Fruit fly (Drosophila melanogaster) whole organism, embryonic: Measurements from ENCODE around the gene Sptr.

Source experiments
- Bteb2 ChIP-seq: fragments of 200-800 bp; sonication (Bioruptor generic); optimal IDR thresholded peaks from 2 replicates; lab custom pipeline; 2016; ENCODE audit warnings: missing biosample characterization, missing genetic modification characterization
- CG10366 ChIP-seq: fragments of 200-800 bp; sonication (Bioruptor generic); IDR thresholded peaks from 2 replicates; pipeline ENCODE4 v1.3.6; 2022; ENCODE audit warnings: missing biosample characterization, missing genetic modification characterization
- CG12219 ChIP-seq: fragments of 200-800 bp; sonication (Bioruptor generic); optimal IDR thresholded peaks from 3 replicates; lab custom pipeline; 2018; ENCODE audit warnings: missing biosample characterization, mild to moderate bottlenecking, missing genetic modification characterization
- CG12659 ChIP-seq: fragments of 200-800 bp; sonication (Bioruptor generic); optimal IDR thresholded peaks from 3 replicates; lab custom pipeline; 2017; ENCODE audit warnings: mild to moderate bottlenecking, missing biosample characterization, missing genetic modification reagents, missing genetic modification characterization
- CG14014 ChIP-seq: fragments of 200-800 bp; sonication (Bioruptor generic); IDR thresholded peaks from 2 replicates; pipeline ENCODE4 v1.3.6; 2022; ENCODE audit warnings: missing biosample characterization, missing genetic modification characterization
- CG14710 ChIP-seq: fragments of 200-800 bp; sonication (Bioruptor generic); optimal IDR thresholded peaks from 3 replicates; lab custom pipeline; 2019; ENCODE audit warnings: missing biosample characterization, mild to moderate bottlenecking, missing genetic modification characterization, moderate library complexity
- CG17829 ChIP-seq: fragments of 200-800 bp; optimal IDR thresholded peaks from 2 replicates; lab custom pipeline; 2019; ENCODE audit warnings: missing biosample characterization, mild to moderate bottlenecking, missing genetic modification characterization, moderate library complexity
- CG18476 ChIP-seq: fragments of 200-800 bp; sonication (Bioruptor generic); optimal IDR thresholded peaks from 2 replicates; lab custom pipeline; 2016; ENCODE audit warnings: missing biosample characterization, mild to moderate bottlenecking, missing genetic modification characterization
- CG5180 ChIP-seq: fragments of 200-800 bp; sonication (Bioruptor generic); optimal IDR thresholded peaks from 3 replicates; lab custom pipeline; 2017; ENCODE audit warnings: missing biosample characterization, missing genetic modification characterization, mild to moderate bottlenecking, moderate library complexity, missing genetic modification reagents
- CG6765 ChIP-seq: fragments of 200-800 bp; sonication (Bioruptor generic); optimal IDR thresholded peaks from 3 replicates; lab custom pipeline; 2017; ENCODE audit warnings: missing biosample characterization, mild to moderate bottlenecking, missing genetic modification characterization
- CG6813 ChIP-seq: fragments of 200-800 bp; sonication (Bioruptor generic); optimal IDR thresholded peaks from 2 replicates; lab custom pipeline; 2017; ENCODE audit warnings: missing biosample characterization, missing genetic modification characterization, mild to moderate bottlenecking, moderate library complexity, missing genetic modification reagents
- CG8924 ChIP-seq: fragments of 200-800 bp; optimal IDR thresholded peaks from 3 replicates; lab custom pipeline; 2019; ENCODE audit warnings: missing biosample characterization, mild to moderate bottlenecking, missing genetic modification characterization, moderate library complexity
- CG9797 ChIP-seq: fragments of 200-800 bp; sonication (Bioruptor generic); optimal IDR thresholded peaks from 3 replicates; lab custom pipeline; 2018; ENCODE audit warnings: missing biosample characterization, mild to moderate bottlenecking, missing genetic modification characterization
- CG9817 ChIP-seq: fragments of 200-800 bp; sonication (Bioruptor generic); optimal IDR thresholded peaks from 2 replicates; lab custom pipeline; 2018; ENCODE audit warnings: missing biosample characterization, mild to moderate bottlenecking, missing genetic modification characterization, moderate library complexity
- Dref ChIP-seq: fragments of 200-800 bp; sonication (Bioruptor generic); IDR thresholded peaks from 2 replicates; pipeline ENCODE4 v1.3.6; 2022; ENCODE audit warnings: missing biosample characterization, missing genetic modification characterization
- E2f1 ChIP-seq: fragments of 200-800 bp; sonication (Bioruptor generic); IDR thresholded peaks from 2 replicates; pipeline ENCODE4 v1.3.6; 2022; ENCODE audit warnings: missing biosample characterization, missing genetic modification characterization
- Elba2 ChIP-seq: fragments of 200-800 bp; sonication (Bioruptor generic); optimal IDR thresholded peaks from 3 replicates; lab custom pipeline; 2016; ENCODE audit warnings: missing biosample characterization, missing genetic modification characterization
- Gsc ChIP-seq: fragments of 200-800 bp; sonication (Bioruptor generic); IDR thresholded peaks from 2 replicates; pipeline ENCODE4 v1.3.6; 2022; ENCODE audit warnings: missing biosample characterization, missing genetic modification characterization
- HLH4C ChIP-seq: fragments of 200-800 bp; sonication (Bioruptor generic); IDR thresholded peaks from 3 replicates; pipeline ENCODE4 v1.3.6; 2022; ENCODE audit warnings: missing biosample characterization, missing genetic modification characterization; ENCODE audit not compliant: partially characterized antibody
- Hmr ChIP-seq: fragments of 200-800 bp; sonication (Bioruptor generic); optimal IDR thresholded peaks from 3 replicates; lab custom pipeline; 2017; ENCODE audit warnings: mild to moderate bottlenecking, missing biosample characterization, missing genetic modification reagents, missing genetic modification characterization
- Jarid2 ChIP-seq: fragments of 200-800 bp; sonication (Bioruptor generic); optimal IDR thresholded peaks from 3 replicates; lab custom pipeline; 2017; ENCODE audit warnings: mild to moderate bottlenecking, missing biosample characterization, missing genetic modification reagents, missing genetic modification characterization
- Lhr ChIP-seq: fragments of 200-800 bp; sonication (Bioruptor generic); optimal IDR thresholded peaks from 3 replicates; lab custom pipeline; 2017; ENCODE audit warnings: mild to moderate bottlenecking, missing biosample characterization, missing genetic modification reagents, missing genetic modification characterization
- MBD-R2 ChIP-seq: fragments of 200-800 bp; sonication (Bioruptor generic); IDR thresholded peaks from 2 replicates; pipeline ENCODE4 v1.3.6; 2022; ENCODE audit warnings: missing biosample characterization, missing genetic modification characterization
- Med ChIP-seq: fragments of 200-800 bp; sonication (Bioruptor generic); peaks from one replicate; lab custom pipeline; 2016; ENCODE audit warnings: missing biosample characterization, missing genetic modification characterization, mild to moderate bottlenecking, inconsistent platforms, moderate library complexity
- Myb ChIP-seq: fragments of 200-800 bp; sonication (Bioruptor generic); optimal IDR thresholded peaks from 2 replicates; lab custom pipeline; 2016; ENCODE audit warnings: missing biosample characterization, missing genetic modification characterization
- Six4 ChIP-seq: fragments of 200-800 bp; sonication (Bioruptor generic); optimal IDR thresholded peaks from 2 replicates; lab custom pipeline; 2016; ENCODE audit warnings: missing biosample characterization, missing genetic modification characterization
- Sox100B ChIP-seq: fragments of 200-800 bp; sonication (Bioruptor generic); optimal IDR thresholded peaks from 3 replicates; lab custom pipeline; 2018; ENCODE audit warnings: missing biosample characterization, mild to moderate bottlenecking, missing genetic modification characterization
- Stat92E ChIP-seq, 3 experiments: fragments of >200 bp in 2 of 3; fragments of 200-800 bp in 1 of 3; sonication (Bioruptor generic) in 1 of 3; optimal IDR thresholded peaks; 2 replicates each; lab custom pipeline; 2017 to 2019; ENCODE audit warnings: missing biosample characterization in 3 of 3, missing genetic modification characterization in 3 of 3, mild to moderate bottlenecking in 1 of 3, moderate library complexity in 1 of 3
- TFAM ChIP-seq: fragments of 200-800 bp; sonication (Bioruptor generic); optimal IDR thresholded peaks from 2 replicates; lab custom pipeline; 2017; ENCODE audit warnings: missing biosample characterization, missing genetic modification characterization, inconsistent platforms
- amos ChIP-seq: fragments of 200-800 bp; sonication (Bioruptor generic); IDR thresholded peaks from 2 replicates; pipeline ENCODE4 v1.3.6; 2022; ENCODE audit warnings: missing biosample characterization, missing genetic modification characterization; ENCODE audit not compliant: partially characterized antibody
- ara ChIP-seq: fragments of 200-800 bp; sonication (Bioruptor generic); IDR thresholded peaks from 2 replicates; pipeline ENCODE4 v1.3.6; 2022; ENCODE audit warnings: missing biosample characterization, missing genetic modification characterization
- ash1 ChIP-seq: fragments of 200-800 bp; sonication (Bioruptor generic); optimal IDR thresholded peaks from 2 replicates; lab custom pipeline; 2018; ENCODE audit warnings: missing biosample characterization, mild to moderate bottlenecking, missing genetic modification characterization
- cg ChIP-seq: fragments of 200-800 bp; sonication (Bioruptor generic); optimal IDR thresholded peaks from 3 replicates; lab custom pipeline; 2019; ENCODE audit warnings: missing biosample characterization, mild to moderate bottlenecking, missing genetic modification characterization, moderate library complexity
- crc ChIP-seq: fragments of 200-800 bp; sonication (Bioruptor generic); optimal IDR thresholded peaks from 2 replicates; lab custom pipeline; 2016; ENCODE audit warnings: missing biosample characterization, missing genetic modification characterization
- crp ChIP-seq, 2 experiments: fragments of 200-800 bp; sonication (Bioruptor generic); optimal IDR thresholded peaks; 2 replicates in 1 of 2; 3 replicates in 1 of 2; lab custom pipeline; 2017; ENCODE audit warnings: missing biosample characterization in 2 of 2, missing genetic modification characterization in 2 of 2, mild to moderate bottlenecking in 1 of 2, moderate library complexity in 1 of 2
- dan ChIP-seq: fragments of 200-800 bp; sonication (Bioruptor generic); IDR thresholded peaks from 2 replicates; pipeline ENCODE4 v1.3.6; 2022; ENCODE audit warnings: missing biosample characterization, missing genetic modification characterization
- dmrt11E ChIP-seq: fragments of 200-800 bp; sonication (Bioruptor generic); optimal IDR thresholded peaks from 3 replicates; lab custom pipeline; 2018; ENCODE audit warnings: missing biosample characterization, mild to moderate bottlenecking, missing genetic modification characterization, moderate library complexity
- fd64A ChIP-seq: fragments of 200-800 bp; sonication (Bioruptor generic); optimal IDR thresholded peaks from 3 replicates; lab custom pipeline; 2018; ENCODE audit warnings: missing biosample characterization, mild to moderate bottlenecking, missing genetic modification characterization
- gro ChIP-seq: fragments of 200-800 bp; sonication (Bioruptor generic); optimal IDR thresholded peaks from 2 replicates; lab custom pipeline; 2016; ENCODE audit warnings: missing biosample characterization, missing genetic modification characterization
- hkb ChIP-seq, 2 experiments: fragments of 200-800 bp in 1 of 2; fragments of >200 bp in 1 of 2; sonication (Bioruptor generic) in 1 of 2; IDR thresholded peaks in 1 of 2; optimal IDR thresholded peaks in 1 of 2; 2 replicates each; pipeline versions ENCODE4 v1.3.6 to Lab custom; 2017 to 2022; ENCODE audit warnings: missing biosample characterization in 1 of 2, missing genetic modification characterization in 1 of 2
- jumu ChIP-seq: fragments of 200-800 bp; sonication (Bioruptor generic); optimal IDR thresholded peaks from 3 replicates; lab custom pipeline; 2016; ENCODE audit warnings: missing biosample characterization, missing genetic modification characterization
- lbe ChIP-seq: fragments of 200-800 bp; sonication (Bioruptor generic); optimal IDR thresholded peaks from 2 replicates; lab custom pipeline; 2016; ENCODE audit warnings: missing biosample characterization, mild to moderate bottlenecking, missing genetic modification characterization
- mld ChIP-seq: fragments of 200-800 bp; sonication (Bioruptor generic); IDR thresholded peaks from 3 replicates; pipeline ENCODE4 v1.3.6; 2022; ENCODE audit warnings: missing biosample characterization, missing genetic modification characterization; ENCODE audit not compliant: partially characterized antibody
- phol ChIP-seq: fragments of 200-800 bp; sonication (Bioruptor generic); optimal IDR thresholded peaks from 3 replicates; lab custom pipeline; 2018; ENCODE audit warnings: missing biosample characterization, mild to moderate bottlenecking, missing genetic modification characterization, moderate library complexity
- pros ChIP-seq: fragments of 200-800 bp; sonication (Bioruptor generic); optimal IDR thresholded peaks from 3 replicates; lab custom pipeline; 2019; ENCODE audit warnings: missing biosample characterization, mild to moderate bottlenecking, missing genetic modification characterization, moderate library complexity
- pzg ChIP-seq: fragments of 200-800 bp; sonication (Bioruptor generic); optimal IDR thresholded peaks from 3 replicates; lab custom pipeline; 2018; ENCODE audit warnings: missing biosample characterization, mild to moderate bottlenecking, missing genetic modification characterization, moderate library complexity
- sens ChIP-seq: fragments of 200-800 bp; sonication (Bioruptor generic); peaks from one replicate; lab custom pipeline; 2016; ENCODE audit warnings: missing biosample characterization, missing genetic modification characterization
- sens-2 ChIP-seq: fragments of 200-800 bp; sonication (Bioruptor generic); IDR thresholded peaks from 2 replicates; pipeline ENCODE4 v1.3.6; 2022; ENCODE audit warnings: missing biosample characterization, missing genetic modification characterization
- sqz ChIP-seq: fragments of 200-800 bp; sonication (Bioruptor generic); optimal IDR thresholded peaks from 3 replicates; lab custom pipeline; 2018; ENCODE audit warnings: missing biosample characterization, mild to moderate bottlenecking, missing genetic modification characterization
- tna ChIP-seq: fragments of 200-800 bp; sonication (Bioruptor generic); IDR thresholded peaks from 2 replicates; pipeline ENCODE4 v1.3.6; 2022; ENCODE audit warnings: missing biosample characterization, missing genetic modification characterization; ENCODE audit not compliant: partially characterized antibody

Gene Sptr

dm6 chrX:8442161-8442560 lies 22.1 kb downstream of the Sptr start, which contains the start of gene CG12123 (continued):
- TF ChIP-seq Elba2 (GFP tag; lab: Kevin White, UChicago) (no peak), Stat92E (GFP tag; optimal IDR thresholded peaks at IDR 0.05; lab: Kevin White, UChicago) (peak in 1 of 3 experiments; percentile 3), sqz (GFP tag; lab: Kevin White, UChicago) (no peak), CG5180 (GFP tag; lab: Kevin White, UChicago) (no peak), fd64A (GFP tag; lab: Kevin White, UChicago) (no peak), pzg (peak; percentile 72), ara (GFP tag; lab: Robert Waterston, UW) (no peak), CG10366 (GFP tag; lab: Robert Waterston, UW) (no peak), crc (no peak), CG18476 (GFP tag; lab: Kevin White, UChicago) (no peak), lbe (GFP tag; lab: Kevin White, UChicago) (peak; percentile 27), hkb (optimal IDR thresholded peaks at IDR 0.05; lab: Kevin White, UChicago) (peak; percentile 21), hkb (GFP tag; IDR thresholded peaks at IDR 0.05; lab: Robert Waterston, UW) (no peak), cg (GFP tag; lab: Kevin White, UChicago) (no peak), dan (GFP tag; lab: Robert Waterston, UW) (no peak), CG14710 (tag; lab: Kevin White, UChicago) (peak; percentile 95), Six4 (GFP tag; lab: Kevin White, UChicago) (no peak), TFAM (GFP tag; lab: Kevin White, UChicago) (no peak), Bteb2 (GFP tag; lab: Kevin White, UChicago) (no peak), MBD-R2 (GFP tag; lab: Robert Waterston, UW) (peak; percentile 61), CG14014 (no peak), CG6813 (GFP tag; lab: Kevin White, UChicago) (no peak), sens-2 (GFP tag; lab: Robert Waterston, UW) (no peak), Myb (peak; percentile 25), Jarid2 (no peak), sens (peak; percentile 21), CG6765 (GFP tag; lab: Kevin White, UChicago) (no peak), Lhr (GFP tag; lab: Kevin White, UChicago) (no peak), mld (GFP tag; lab: Robert Waterston, UW) (no peak), pros (GFP tag; lab: Kevin White, UChicago) (no peak), Gsc (no peak), CG17829 (tag; lab: Kevin White, UChicago) (no peak), CG12219 (GFP tag; lab: Kevin White, UChicago) (no peak), CG9817 (tag; lab: Kevin White, UChicago) (no peak), Hmr (GFP tag; lab: Kevin White, UChicago) (no peak), ash1 (GFP tag; lab: Kevin White, UChicago) (no peak), amos (GFP tag; lab: Robert Waterston, UW) (no peak; the same call in 1 of the 2 replicates), crp (GFP tag; optimal IDR thresholded peaks at IDR 0.05; lab: Kevin White, UChicago) (no peak), tna (GFP tag; lab: Robert Waterston, UW) (no peak), HLH4C (GFP tag; lab: Robert Waterston, UW) (no peak), Med (GFP tag; lab: Kevin White, UChicago) (peak; percentile 24), E2f1 (0 out of 2 replicates have a peak, but pooled peaks have one; percentile 16), gro (GFP tag; lab: Kevin White, UChicago) (no peak), CG12659 (GFP tag; lab: Kevin White, UChicago) (no peak), Sox100B (GFP tag; lab: Kevin White, UChicago) (no peak), CG9797 (GFP tag; lab: Kevin White, UChicago) (peak; percentile 25), Dref (GFP tag; lab: Robert Waterston, UW) (peak; percentile 65), phol (tag; lab: Kevin White, UChicago) (no peak), dmrt11E (tag; lab: Kevin White, UChicago) (no peak), CG8924 (tag; lab: Kevin White, UChicago) (peak; percentile 55), jumu (no peak)
